Worm (Caenorhabditis elegans): ENCODE data around the gene F47D12.7.

The F47D12.7 gene

ce11 chrIII:6337730-6338129 is 41.9 kb upstream of the F47D12.7 start:
- peak; percentile 41; the same call in 1 of the 2 replicates for TF ChIP-seq madf-8 (GFP tag; conservative IDR thresholded peaks at IDR 0.05)
- TF ChIP-seq madf-6 (GFP tag; IDR thresholded peaks at IDR 0.05): peak; percentile 69

DNA sequence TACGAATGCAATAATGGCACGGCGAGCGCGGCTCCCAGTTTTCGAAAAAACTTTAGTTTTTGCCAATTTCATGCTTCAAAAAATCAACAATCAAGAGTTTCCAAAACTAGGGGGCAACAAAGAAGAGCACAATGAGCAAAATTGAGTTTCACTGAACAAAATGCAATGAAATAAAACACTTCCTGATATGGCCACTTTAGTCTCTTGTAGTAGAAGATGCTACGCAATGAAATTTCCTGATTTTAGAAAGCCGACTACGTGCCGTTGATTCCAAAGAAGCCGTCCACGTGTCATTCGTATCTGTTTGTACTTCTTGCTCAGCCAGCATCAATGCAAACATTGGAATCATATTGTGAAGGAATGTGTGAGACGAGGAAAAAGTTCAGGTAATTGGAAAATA is 38.5 kb upstream of the F47D12.7 start:
- no peak for TF ChIP-seq tbx-9 (tag; optimal IDR thresholded peaks at IDR 0.05; ENCODE audit: borderline replicate concordance)
- no peak for TF ChIP-seq mcd-1 (GFP tag; IDR thresholded peaks at IDR 0.05)
- TF ChIP-seq F49E8.2 (tag; optimal IDR thresholded peaks at IDR 0.05; ENCODE audit: insufficient read depth): no peak
- TF ChIP-seq rpc-1 (optimal IDR thresholded peaks at IDR 0.05): no peak
- no peak for TF ChIP-seq rpc-1 (tag; optimal IDR thresholded peaks at IDR 0.05)
- no peak for TF ChIP-seq D2030.7 (GFP tag; IDR thresholded peaks at IDR 0.05)
- TF ChIP-seq ztf-26 (tag; optimal IDR thresholded peaks at IDR 0.05): no peak
- TF ChIP-seq lir-1 (GFP tag; conservative IDR thresholded peaks at IDR 0.05): no peak
- TF ChIP-seq snpc-1.3 (tag; optimal IDR thresholded peaks at IDR 0.05; ENCODE audit: insufficient read depth): no peak
- no peak for TF ChIP-seq tbp1 (GFP tag; optimal IDR thresholded peaks at IDR 0.05)
- TF ChIP-seq fkh-3 (tag; optimal IDR thresholded peaks at IDR 0.05): no peak
- no peak for TF ChIP-seq lin-26 (GFP tag; IDR thresholded peaks at IDR 0.05)
- TF ChIP-seq F10E7.11 (tag; optimal IDR thresholded peaks at IDR 0.05): no peak
- no peak for TF ChIP-seq madf-8 (GFP tag; conservative IDR thresholded peaks at IDR 0.05)
- TF ChIP-seq let-526 (GFP tag; IDR thresholded peaks at IDR 0.05): no peak
- no peak for TF ChIP-seq cebp-1 (GFP tag; IDR thresholded peaks at IDR 0.05)
- no peak for TF ChIP-seq cebp-1 (tag; optimal IDR thresholded peaks at IDR 0.05)

ce11 chrIII:6331211-6331782 is 35.5 kb upstream of the F47D12.7 start, which contains the start of gene C56G2.4:
TSS of gene C56G2.4 (plus strand) at chrIII:6331732.
- TF ChIP-seq tbp1 (GFP tag; optimal IDR thresholded peaks at IDR 0.05): no peak
- TF ChIP-seq egrh-3 (GFP tag; IDR thresholded peaks at IDR 0.05): no peak
- TF ChIP-seq tlf-1 (GFP tag; optimal IDR thresholded peaks at IDR 0.05): no peak

- TF ChIP-seq nhr-179 (tag; optimal IDR thresholded peaks at IDR 0.05) (no peak), repo-1 (tag; optimal IDR thresholded peaks at IDR 0.05) (no peak), sea-2 (GFP tag; IDR thresholded peaks at IDR 0.05) (no peak), lin-40 (tag; optimal IDR thresholded peaks at IDR 0.05) (no peak), somi-1 (GFP tag; optimal IDR thresholded peaks at IDR 0.05) (no peak), mes-4 (tag; optimal IDR thresholded peaks at IDR 0.05) (no peak), nfyb-1 (GFP tag; IDR thresholded peaks at IDR 0.05) (no peak), madf-8 (GFP tag; conservative IDR thresholded peaks at IDR 0.05) (no peak), F23B12.7 (tag; optimal IDR thresholded peaks at IDR 0.05; ENCODE audit: insufficient read depth) (no peak), pha-4 (tag; optimal IDR thresholded peaks at IDR 0.05) (no peak)
Measured at ce11 chrIII:6324139-6324538, 28.3 kb upstream of the F47D12.7 start, which contains the start of gene C56G2.5. TSS of gene C56G2.5 (minus strand) at chrIII:6324239.

DNA sequence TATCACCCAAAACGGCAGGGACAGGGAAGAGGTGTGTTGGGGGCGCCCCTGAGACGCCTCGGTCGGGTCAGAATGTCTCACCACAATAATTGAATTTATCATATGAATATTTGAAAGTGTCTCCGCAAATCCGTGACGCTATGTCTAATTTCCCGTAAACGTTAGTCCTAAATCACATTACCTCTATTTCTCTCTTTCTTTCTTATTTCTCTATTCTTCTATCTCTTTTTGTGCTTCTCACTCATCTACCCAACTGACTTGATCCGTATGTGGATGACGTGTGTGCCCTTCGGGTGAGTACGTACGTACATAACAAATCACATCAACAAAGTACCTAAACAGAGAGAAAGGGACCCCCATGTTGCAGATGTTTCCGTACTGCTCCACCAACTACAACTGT is 21.5 kb upstream of the F47D12.7 start:
- TF ChIP-seq cebp-1 (GFP tag; IDR thresholded peaks at IDR 0.05) (no peak), cebp-1 (tag; optimal IDR thresholded peaks at IDR 0.05) (no peak), D2030.7 (GFP tag; IDR thresholded peaks at IDR 0.05) (no peak), lin-40 (tag; optimal IDR thresholded peaks at IDR 0.05) (no peak), hmg-1.2 (GFP tag; IDR thresholded peaks at IDR 0.05) (no peak), dpff-1 (tag; optimal IDR thresholded peaks at IDR 0.05) (no peak), sdz-38 (tag; optimal IDR thresholded peaks at IDR 0.05) (no peak), mcd-1 (GFP tag; IDR thresholded peaks at IDR 0.05) (no peak), F10E7.11 (tag; optimal IDR thresholded peaks at IDR 0.05) (no peak), lag-1 (GFP tag; IDR thresholded peaks at IDR 0.05) (no peak), ztf-6 (GFP tag; IDR thresholded peaks at IDR 0.05) (no peak), zfh-2 (GFP tag; conservative IDR thresholded peaks at IDR 0.05) (no peak), Y79H2A.3 (GFP tag; conservative IDR thresholded peaks at IDR 0.05) (no peak), rpc-1 (optimal IDR thresholded peaks at IDR 0.05) (no peak), rpc-1 (tag; optimal IDR thresholded peaks at IDR 0.05) (no peak), nfya-2 (GFP tag; IDR thresholded peaks at IDR 0.05) (no peak), rcor-1 (GFP tag; IDR thresholded peaks at IDR 0.05) (no peak), F57A8.1 (GFP tag; optimal IDR thresholded peaks at IDR 0.05) (no peak)
